Worm (Caenorhabditis elegans) whole organism, early embryonic: ENCODE data around the gene pho-14.
A peak's percentile ranks its signal among the peaks of the same experiment; 100 is the strongest.

Source experiments
- B0310.2 ChIP-seq: sonication (generic microtip); optimal IDR thresholded peaks from 2 replicates; lab custom pipeline; 2016; ENCODE audit warnings: mild to moderate bottlenecking, missing genetic modification characterization, missing compliant biosample characterization
- F13C5.2 ChIP-seq: sonication (generic microtip); optimal IDR thresholded peaks from 2 replicates; lab custom pipeline; 2017; ENCODE audit warnings: mild to moderate bottlenecking, missing genetic modification characterization, inconsistent platforms, missing compliant biosample characterization
- aly-1 ChIP-seq: sonication (generic microtip); optimal IDR thresholded peaks from 2 replicates; lab custom pipeline; 2016; ENCODE audit warnings: missing genetic modification characterization, missing compliant biosample characterization
- ama-1 ChIP-seq: fragments of 150-350 bp; optimal IDR thresholded peaks from 2 replicates; lab custom pipeline; 2014
- ceh-13 ChIP-seq: fragments of 200-800 bp; sonication (Bioruptor generic); optimal IDR thresholded peaks from 2 replicates; lab custom pipeline; 2018; ENCODE audit warnings: mild to moderate bottlenecking, missing genetic modification characterization, missing compliant biosample characterization
- ceh-36 ChIP-seq: sonication (generic microtip); optimal IDR thresholded peaks from 2 replicates; lab custom pipeline; 2016; ENCODE audit warnings: missing genetic modification characterization, inconsistent platforms, missing compliant biosample characterization
- ets-7 ChIP-seq: sonication (generic microtip); optimal IDR thresholded peaks from 2 replicates; lab custom pipeline; 2016; ENCODE audit warnings: missing genotype, missing genetic modification characterization, missing compliant biosample characterization
- flt-1 ChIP-seq: fragments of 200-800 bp; sonication (Bioruptor generic); IDR thresholded peaks from 2 replicates; pipeline ENCODE4 v1.3.6; 2022; ENCODE audit warnings: missing genetic modification characterization, missing compliant biosample characterization
- hmbx-1 ChIP-seq: sonication (generic microtip); optimal IDR thresholded peaks from 2 replicates; lab custom pipeline; 2016; ENCODE audit warnings: mild to moderate bottlenecking, missing genetic modification characterization, missing compliant biosample characterization
- hmg-4 ChIP-seq: fragments of 200-800 bp; sonication (Bioruptor generic); optimal IDR thresholded peaks from 2 replicates; lab custom pipeline; 2018; ENCODE audit warnings: mild to moderate bottlenecking, missing genetic modification characterization, missing compliant biosample characterization
- hnd-1 ChIP-seq: sonication (generic microtip); optimal IDR thresholded peaks from 2 replicates; lab custom pipeline; 2016; ENCODE audit warnings: missing genetic modification characterization, missing compliant biosample characterization
- pes-1 ChIP-seq: fragments of 200-800 bp; sonication (Bioruptor generic); IDR thresholded peaks from 2 replicates; pipeline ENCODE4 v1.3.6; 2022; ENCODE audit warnings: missing genetic modification reagents, missing genetic modification characterization, missing compliant biosample characterization
- scrt-1 ChIP-seq: fragments of 200-800 bp; sonication (Bioruptor generic); IDR thresholded peaks from 2 replicates; pipeline ENCODE4 v1.3.6; 2022; ENCODE audit warnings: missing genetic modification characterization, missing compliant biosample characterization
- sea-1 ChIP-seq: fragments of 200-800 bp; sonication (Bioruptor generic); conservative IDR thresholded peaks from 2 replicates; pipeline ENCODE4 v1.3.6; 2022; ENCODE audit warnings: missing genetic modification characterization, missing compliant biosample characterization
- tbx-11 ChIP-seq: fragments of 200-800 bp; sonication (Bioruptor generic); IDR thresholded peaks from 2 replicates; pipeline ENCODE4 v1.3.6; 2022; ENCODE audit warnings: missing genetic modification characterization, missing compliant biosample characterization
- tbx-37 ChIP-seq: fragments of 200-800 bp; sonication (Bioruptor generic); conservative IDR thresholded peaks from 2 replicates; pipeline ENCODE4 v1.3.6; 2022; ENCODE audit warnings: missing genetic modification reagents, missing genetic modification characterization, missing compliant biosample characterization
- tra-4 ChIP-seq: sonication (generic microtip); optimal IDR thresholded peaks from 2 replicates; lab custom pipeline; 2017; ENCODE audit warnings: missing genetic modification characterization, missing compliant biosample characterization

The pho-14 gene

DNA sequence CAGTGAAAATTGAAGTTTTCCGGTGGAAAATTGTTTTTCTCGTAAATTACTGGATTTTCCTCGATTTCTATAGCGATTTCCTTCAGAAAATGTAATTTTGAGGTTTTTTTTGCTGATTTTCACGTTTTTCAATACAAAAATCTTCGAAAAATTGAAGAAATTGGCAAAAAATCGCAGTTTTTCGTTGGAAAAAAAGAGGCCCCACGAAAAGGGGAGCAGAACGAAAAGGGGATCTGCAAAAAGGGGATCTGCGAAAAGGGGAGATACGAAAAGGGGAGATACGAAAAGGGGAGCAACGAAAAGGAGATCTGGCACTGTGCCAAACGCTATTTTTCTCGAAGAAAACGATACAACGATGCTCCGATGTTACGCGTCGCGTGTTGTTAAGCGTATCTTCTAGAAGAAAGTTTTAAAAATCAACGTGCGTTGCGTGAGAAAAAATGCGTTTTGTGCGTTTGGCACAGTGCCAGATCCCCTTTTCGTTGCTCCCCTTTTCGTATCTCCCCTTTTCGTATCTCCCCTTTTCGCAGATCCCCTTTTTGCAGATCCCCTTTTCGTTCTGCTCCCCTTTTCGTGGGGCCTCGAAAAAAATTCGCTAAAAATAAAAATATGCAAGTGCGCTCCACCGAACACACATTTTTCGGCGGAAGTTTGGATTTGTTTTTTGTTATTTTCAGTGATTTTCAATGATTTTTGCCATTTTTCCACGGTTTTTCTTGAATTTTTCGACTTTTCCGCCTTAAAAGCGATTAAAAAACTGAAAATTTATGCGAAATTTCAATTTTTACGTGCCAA, 33.9 kb upstream of the pho-14 start:
- 0 out of 2 replicates have a peak, but pooled peaks have one; percentile 9 for TF ChIP-seq sea-1 (GFP tag; lab: Robert Waterston, UW)
- TF ChIP-seq pes-1 (GFP tag; lab: Robert Waterston, UW), result peak; percentile 62; the same call in 1 of the 2 replicates
- peak; percentile 4 for TF ChIP-seq ets-7 (tag; lab: Kevin White, UChicago)

ce11 chrII:1133295-1133694, 32.7 kb upstream of the pho-14 start:
- TF ChIP-seq F13C5.2 (tag; lab: Kevin White, UChicago) (no peak), tbx-11 (no peak), ceh-13 (GFP tag; lab: Kevin White, UChicago) (no peak), hmg-4 (no peak), hnd-1 (tag; lab: Kevin White, UChicago) (no peak), hmbx-1 (tag; lab: Kevin White, UChicago) (no peak), aly-1 (tag; lab: Kevin White, UChicago) (no peak), ets-7 (tag; lab: Kevin White, UChicago) (no peak)

DNA sequence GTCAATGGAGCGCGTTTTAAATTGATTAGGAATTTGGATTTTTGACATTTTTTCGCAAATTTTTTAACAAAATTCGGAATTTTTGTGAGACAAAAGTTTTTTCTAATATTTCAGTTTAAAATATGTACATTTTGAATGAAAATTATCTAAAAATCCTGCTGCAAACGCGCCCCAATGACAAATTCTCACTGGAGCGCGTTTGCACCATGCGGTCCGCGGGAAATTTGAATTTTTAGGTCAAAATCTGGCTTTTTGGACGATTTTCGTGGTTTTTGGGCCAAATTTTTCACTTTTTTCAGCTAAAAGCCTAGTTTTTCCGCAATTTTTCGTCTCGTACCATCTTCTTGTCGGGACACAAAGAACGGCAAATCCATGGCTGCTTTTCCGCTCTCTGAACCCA, 32.1 kb upstream of the pho-14 start:
- TF ChIP-seq ama-1 (lab: Kevin White, UChicago), result no peak
- no peak for TF ChIP-seq tra-4 (tag; lab: Kevin White, UChicago)
- TF ChIP-seq flt-1 (GFP tag; lab: Robert Waterston, UW), result no peak
- no peak for TF ChIP-seq tbx-11
- TF ChIP-seq hmbx-1 (tag; lab: Kevin White, UChicago), result no peak
- no peak for TF ChIP-seq ets-7 (tag; lab: Kevin White, UChicago)

DNA sequence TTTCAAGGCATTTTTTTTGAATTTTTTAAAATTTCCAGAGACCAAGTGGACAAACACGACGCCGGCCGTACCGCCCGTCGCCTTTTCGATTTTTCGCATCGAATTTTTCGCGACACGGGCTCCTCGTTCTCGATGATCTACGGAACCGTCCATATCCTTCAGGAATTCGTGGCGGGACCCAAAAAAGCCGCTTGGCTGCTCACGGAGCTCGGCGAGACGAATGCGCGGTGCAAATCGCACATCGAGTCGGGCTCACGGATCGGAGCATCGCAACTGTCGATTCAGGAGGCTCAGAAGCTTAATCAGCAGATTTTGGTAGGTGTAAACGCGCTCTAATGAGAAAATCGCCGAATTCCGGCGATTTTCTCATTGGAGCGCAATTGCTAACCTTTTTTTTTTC, 31.2 kb upstream of the pho-14 start:
- TF ChIP-seq tra-4 (tag; lab: Kevin White, UChicago) (no peak), aly-1 (tag; lab: Kevin White, UChicago) (no peak), ceh-13 (GFP tag; lab: Kevin White, UChicago) (no peak), ets-7 (tag; lab: Kevin White, UChicago) (no peak), sea-1 (GFP tag; lab: Robert Waterston, UW) (no peak), ama-1 (lab: Kevin White, UChicago) (no peak), hmbx-1 (tag; lab: Kevin White, UChicago) (no peak), flt-1 (GFP tag; lab: Robert Waterston, UW) (no peak), hnd-1 (tag; lab: Kevin White, UChicago) (no peak), tbx-37 (no peak)

DNA sequence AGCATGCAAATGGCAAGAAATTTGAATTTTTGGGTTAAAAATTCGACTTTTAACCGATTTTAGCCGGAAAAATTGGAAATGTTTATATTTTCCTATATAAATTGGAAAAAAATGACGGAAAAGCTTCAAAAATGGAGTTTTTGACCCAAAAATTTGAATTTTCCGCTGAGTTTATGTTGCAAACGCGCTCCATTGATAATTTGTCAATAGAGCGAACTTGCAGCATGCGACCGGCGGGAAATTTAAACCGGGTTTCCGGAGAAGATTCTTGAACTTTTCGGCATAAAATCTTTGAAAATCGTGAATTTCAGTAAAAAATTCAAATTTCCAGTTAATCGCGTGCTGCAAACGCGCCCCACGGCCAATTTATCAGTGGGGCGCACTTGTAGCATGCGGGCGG, 30.7 kb upstream of the pho-14 start:
- TF ChIP-seq ceh-36 (tag; lab: Kevin White, UChicago) (no peak), tra-4 (tag; lab: Kevin White, UChicago) (no peak), hnd-1 (tag; lab: Kevin White, UChicago) (no peak), hmbx-1 (tag; lab: Kevin White, UChicago) (no peak), ceh-13 (GFP tag; lab: Kevin White, UChicago) (no peak), aly-1 (tag; lab: Kevin White, UChicago) (no peak), ets-7 (tag; lab: Kevin White, UChicago) (no peak), flt-1 (GFP tag; lab: Robert Waterston, UW) (no peak), pes-1 (GFP tag; lab: Robert Waterston, UW) (no peak)

- no peak for TF ChIP-seq aly-1 (tag; lab: Kevin White, UChicago)
- TF ChIP-seq sea-1 (GFP tag; lab: Robert Waterston, UW), result no peak
- TF ChIP-seq B0310.2 (tag; lab: Kevin White, UChicago), result no peak
- TF ChIP-seq tbx-37, result no peak
- no peak for TF ChIP-seq ceh-36 (tag; lab: Kevin White, UChicago)
- TF ChIP-seq ceh-13 (GFP tag; lab: Kevin White, UChicago), result no peak
- TF ChIP-seq tra-4 (tag; lab: Kevin White, UChicago), result no peak
- no peak for TF ChIP-seq ets-7 (tag; lab: Kevin White, UChicago)
- TF ChIP-seq scrt-1 (GFP tag; lab: Robert Waterston, UW), result no peak
- TF ChIP-seq ama-1 (lab: Kevin White, UChicago), result no peak
- TF ChIP-seq hmg-4, result no peak
- no peak for TF ChIP-seq hnd-1 (tag; lab: Kevin White, UChicago)
- no peak for TF ChIP-seq pes-1 (GFP tag; lab: Robert Waterston, UW)
- TF ChIP-seq flt-1 (GFP tag; lab: Robert Waterston, UW), result no peak
- TF ChIP-seq F13C5.2 (tag; lab: Kevin White, UChicago), result no peak
- no peak for TF ChIP-seq hmbx-1 (tag; lab: Kevin White, UChicago)
Observed at ce11 chrII:1130241-1130640, 29.6 kb upstream of the pho-14 start.

DNA sequence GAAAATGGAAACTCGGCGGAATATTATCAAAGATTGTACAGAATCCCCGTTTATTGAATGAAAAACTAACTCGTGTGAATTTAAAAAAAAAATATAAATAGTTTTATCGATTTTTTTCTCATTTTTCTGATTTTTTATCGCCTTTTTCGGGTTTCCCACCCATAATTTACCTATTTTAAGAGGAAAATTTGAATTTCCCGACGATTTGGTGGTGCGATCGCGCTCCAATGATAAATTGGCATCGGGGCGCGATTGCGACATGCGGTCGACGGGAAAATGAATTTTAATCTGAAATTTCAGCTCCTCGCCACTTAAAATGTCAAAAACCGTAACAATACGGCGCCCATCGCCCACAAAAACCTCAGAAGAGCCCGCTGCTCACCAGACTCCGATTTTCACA, 27.1 kb upstream of the pho-14 start, which contains the start of gene taf-6.1:
taf-6.1 (plus strand) TSS at position 301 of the 400 bp plus-strand sequence.
- no peak for TF ChIP-seq hmg-4
- no peak for TF ChIP-seq scrt-1 (GFP tag; lab: Robert Waterston, UW)
- no peak for TF ChIP-seq tbx-11
- no peak for TF ChIP-seq flt-1 (GFP tag; lab: Robert Waterston, UW)
- no peak for TF ChIP-seq ceh-36 (tag; lab: Kevin White, UChicago)
- TF ChIP-seq ets-7 (tag; lab: Kevin White, UChicago), result no peak
- no peak for TF ChIP-seq ama-1 (lab: Kevin White, UChicago)
- no peak for TF ChIP-seq tra-4 (tag; lab: Kevin White, UChicago)
- no peak for TF ChIP-seq aly-1 (tag; lab: Kevin White, UChicago)
